Fruit fly (Drosophila melanogaster) whole organism, embryonic: ENCODE data around the gene UbcE2H.

Experiments
- CG10959 ChIP-seq: fragments of 200-800 bp; sonication (Bioruptor generic); IDR thresholded peaks from 2 replicates; pipeline ENCODE4 v1.3.6; 2022; ENCODE audit warnings: missing biosample characterization, missing genetic modification characterization
- CG12299 ChIP-seq: fragments of 200-800 bp; sonication (Bioruptor generic); optimal IDR thresholded peaks from 2 replicates; lab custom pipeline; 2018; ENCODE audit warnings: missing biosample characterization, mild to moderate bottlenecking, missing genetic modification characterization
- CG13624 ChIP-seq: fragments of 200-800 bp; sonication (Bioruptor generic); optimal IDR thresholded peaks from 2 replicates; lab custom pipeline; 2016; ENCODE audit warnings: missing biosample characterization, missing genetic modification characterization
- CG15011 ChIP-seq: fragments of 200-800 bp; sonication (Bioruptor generic); optimal IDR thresholded peaks from 3 replicates; lab custom pipeline; 2018; ENCODE audit warnings: missing biosample characterization, mild to moderate bottlenecking, missing genetic modification characterization
- CG17829 ChIP-seq: fragments of 200-800 bp; optimal IDR thresholded peaks from 2 replicates; lab custom pipeline; 2019; ENCODE audit warnings: missing biosample characterization, mild to moderate bottlenecking, missing genetic modification characterization, moderate library complexity
- CG18262 ChIP-seq: fragments of 200-800 bp; optimal IDR thresholded peaks from 3 replicates; lab custom pipeline; 2019; ENCODE audit warnings: missing biosample characterization, mild to moderate bottlenecking, missing genetic modification characterization, moderate library complexity
- CG2678 ChIP-seq: fragments of 200-800 bp; sonication (Bioruptor generic); optimal IDR thresholded peaks from 3 replicates; lab custom pipeline; 2019; ENCODE audit warnings: missing biosample characterization, mild to moderate bottlenecking, missing genetic modification characterization, moderate library complexity
- CG30431 ChIP-seq: fragments of 200-800 bp; sonication (Bioruptor generic); optimal IDR thresholded peaks from 2 replicates; lab custom pipeline; 2017; ENCODE audit warnings: missing biosample characterization, missing genetic modification characterization
- CG32532 ChIP-seq: fragments of 200-800 bp; sonication (Bioruptor generic); IDR thresholded peaks from 2 replicates; pipeline ENCODE4 v1.3.6; 2022; ENCODE audit warnings: missing biosample characterization, missing genetic modification characterization
- CG3407 ChIP-seq: fragments of 200-800 bp; sonication (Bioruptor generic); optimal IDR thresholded peaks from 2 replicates; lab custom pipeline; 2018; ENCODE audit warnings: missing biosample characterization, mild to moderate bottlenecking, missing genetic modification characterization
- CG3726 ChIP-seq: fragments of 200-800 bp; sonication (Bioruptor generic); IDR thresholded peaks from 3 replicates; pipeline ENCODE4, ENCODE4 v1.3.6; 2022; ENCODE audit warnings: missing biosample characterization, missing genetic modification characterization
- CG3995 ChIP-seq: fragments of 200-800 bp; sonication (Bioruptor generic); optimal IDR thresholded peaks from 3 replicates; lab custom pipeline; 2016; ENCODE audit warnings: missing biosample characterization, missing genetic modification characterization
- CG5180 ChIP-seq: fragments of 200-800 bp; sonication (Bioruptor generic); optimal IDR thresholded peaks from 3 replicates; lab custom pipeline; 2017; ENCODE audit warnings: missing biosample characterization, missing genetic modification characterization, mild to moderate bottlenecking, moderate library complexity, missing genetic modification reagents
- CG6791 ChIP-seq: fragments of 200-800 bp; sonication (Bioruptor generic); IDR thresholded peaks from 3 replicates; pipeline ENCODE4 v1.3.6; 2022; ENCODE audit warnings: missing biosample characterization, missing genetic modification characterization; ENCODE audit not compliant: partially characterized antibody
- CG8924 ChIP-seq: fragments of 200-800 bp; optimal IDR thresholded peaks from 3 replicates; lab custom pipeline; 2019; ENCODE audit warnings: missing biosample characterization, mild to moderate bottlenecking, missing genetic modification characterization, moderate library complexity
- CG9215 ChIP-seq: fragments of 200-800 bp; sonication (Bioruptor generic); IDR thresholded peaks from 2 replicates; pipeline ENCODE4 v1.3.6; 2022; ENCODE audit warnings: missing biosample characterization, missing genetic modification characterization
- CG9437 ChIP-seq: fragments of 200-800 bp; sonication (Bioruptor generic); optimal IDR thresholded peaks from 2 replicates; lab custom pipeline; 2018; ENCODE audit warnings: missing biosample characterization, mild to moderate bottlenecking, missing genetic modification characterization
- Deaf1 ChIP-seq: fragments of 200-800 bp; optimal IDR thresholded peaks from 3 replicates; lab custom pipeline; 2019; ENCODE audit warnings: missing biosample characterization, mild to moderate bottlenecking, missing genetic modification characterization, moderate library complexity
- Doc3 ChIP-seq: fragments of 200-800 bp; sonication (Bioruptor generic); IDR thresholded peaks from 3 replicates; pipeline ENCODE4 v1.3.6; 2022; ENCODE audit warnings: missing biosample characterization, missing genetic modification characterization; ENCODE audit not compliant: partially characterized antibody
- Hmr ChIP-seq: fragments of 200-800 bp; sonication (Bioruptor generic); optimal IDR thresholded peaks from 3 replicates; lab custom pipeline; 2017; ENCODE audit warnings: mild to moderate bottlenecking, missing biosample characterization, missing genetic modification reagents, missing genetic modification characterization
- Jarid2 ChIP-seq: fragments of 200-800 bp; sonication (Bioruptor generic); optimal IDR thresholded peaks from 3 replicates; lab custom pipeline; 2017; ENCODE audit warnings: mild to moderate bottlenecking, missing biosample characterization, missing genetic modification reagents, missing genetic modification characterization
- Lpt ChIP-seq: fragments of >200 bp; optimal IDR thresholded peaks from 2 replicates; lab custom pipeline; 2018; ENCODE audit warnings: missing biosample characterization, missing genetic modification characterization
- MBD-R2 ChIP-seq: fragments of 200-800 bp; sonication (Bioruptor generic); IDR thresholded peaks from 2 replicates; pipeline ENCODE4 v1.3.6; 2022; ENCODE audit warnings: missing biosample characterization, missing genetic modification characterization
- PHDP ChIP-seq: fragments of 200-800 bp; sonication (Bioruptor generic); optimal IDR thresholded peaks from 3 replicates; lab custom pipeline; 2018; ENCODE audit warnings: missing biosample characterization, mild to moderate bottlenecking, missing genetic modification characterization, moderate library complexity
- Rfx ChIP-seq: fragments of 200-800 bp; sonication (Bioruptor generic); IDR thresholded peaks from 2 replicates; pipeline ENCODE4 v1.3.6; 2022; ENCODE audit warnings: missing biosample characterization, missing genetic modification characterization
- Ssrp ChIP-seq: fragments of 200-800 bp; sonication (Bioruptor generic); optimal IDR thresholded peaks from 2 replicates; lab custom pipeline; 2018; ENCODE audit warnings: missing biosample characterization, mild to moderate bottlenecking, missing genetic modification characterization, moderate library complexity
- ato ChIP-seq: fragments of 200-800 bp; sonication (Bioruptor generic); IDR thresholded peaks from 2 replicates; pipeline ENCODE4 v1.3.6; 2022; ENCODE audit warnings: missing biosample characterization, missing genetic modification characterization; ENCODE audit not compliant: partially characterized antibody
- br ChIP-seq: fragments of >200 bp; optimal IDR thresholded peaks from 2 replicates; lab custom pipeline; 2017
- cato ChIP-seq: fragments of 200-800 bp; sonication (Bioruptor generic); optimal IDR thresholded peaks from 2 replicates; lab custom pipeline; 2016; ENCODE audit warnings: missing biosample characterization, missing genetic modification characterization, borderline replicate concordance
- corto ChIP-seq: fragments of 200-800 bp; sonication (Bioruptor generic); optimal IDR thresholded peaks from 2 replicates; lab custom pipeline; 2016; ENCODE audit warnings: missing biosample characterization, mild to moderate bottlenecking, missing genetic modification characterization, moderate library complexity
- da ChIP-seq: fragments of 200-800 bp; sonication (Bioruptor generic); optimal IDR thresholded peaks from 2 replicates; lab custom pipeline; 2016; ENCODE audit warnings: missing biosample characterization, missing genetic modification characterization
- dmrt11E ChIP-seq: fragments of 200-800 bp; sonication (Bioruptor generic); optimal IDR thresholded peaks from 3 replicates; lab custom pipeline; 2018; ENCODE audit warnings: missing biosample characterization, mild to moderate bottlenecking, missing genetic modification characterization, moderate library complexity
- emc ChIP-seq: fragments of 200-800 bp; sonication (Bioruptor generic); optimal IDR thresholded peaks from 2 replicates; lab custom pipeline; 2016; ENCODE audit warnings: missing biosample characterization, missing genetic modification characterization
- gro ChIP-seq: fragments of 200-800 bp; sonication (Bioruptor generic); optimal IDR thresholded peaks from 2 replicates; lab custom pipeline; 2016; ENCODE audit warnings: missing biosample characterization, missing genetic modification characterization
- gsb-n ChIP-seq: fragments of 200-800 bp; sonication (Bioruptor generic); optimal IDR thresholded peaks from 3 replicates; lab custom pipeline; 2018; ENCODE audit warnings: missing biosample characterization, mild to moderate bottlenecking, missing genetic modification characterization
- ham ChIP-seq: fragments of 200-800 bp; sonication (Bioruptor generic); IDR thresholded peaks from 2 replicates; pipeline ENCODE4 v1.3.6; 2022; ENCODE audit warnings: missing biosample characterization, missing genetic modification characterization
- hb ChIP-seq: fragments of 200-800 bp; sonication (Bioruptor generic); IDR thresholded peaks from 3 replicates; pipeline ENCODE4 v1.3.6; 2022; ENCODE audit warnings: missing biosample characterization, missing genetic modification characterization; ENCODE audit not compliant: partially characterized antibody
- jigr1 ChIP-seq: fragments of 200-800 bp; sonication (Bioruptor generic); IDR thresholded peaks from 3 replicates; pipeline ENCODE4 v1.3.6; 2022; ENCODE audit warnings: missing biosample characterization, missing genetic modification characterization
- ken ChIP-seq: fragments of 200-800 bp; sonication (Bioruptor generic); IDR thresholded peaks from 3 replicates; pipeline ENCODE4 v1.3.6; 2022; ENCODE audit warnings: missing biosample characterization, missing genetic modification characterization
- nau ChIP-seq: fragments of 200-800 bp; sonication (Bioruptor generic); optimal IDR thresholded peaks from 3 replicates; lab custom pipeline; 2017; ENCODE audit warnings: missing biosample characterization, mild to moderate bottlenecking, missing genetic modification characterization, missing genetic modification reagents
- oc ChIP-seq: fragments of 200-800 bp; sonication (Bioruptor generic); optimal IDR thresholded peaks from 2 replicates; lab custom pipeline; 2018; ENCODE audit warnings: missing biosample characterization, mild to moderate bottlenecking, missing genetic modification characterization, moderate library complexity
- onecut ChIP-seq: fragments of 200-800 bp; sonication (Bioruptor generic); IDR thresholded peaks from 2 replicates; pipeline ENCODE4 v1.3.6; 2022; ENCODE audit warnings: missing biosample characterization, missing genetic modification characterization
- pfk ChIP-seq: fragments of 200-800 bp; sonication (Bioruptor generic); optimal IDR thresholded peaks from 2 replicates; lab custom pipeline; 2018; ENCODE audit warnings: missing biosample characterization, mild to moderate bottlenecking, missing genetic modification characterization, moderate library complexity
- pros ChIP-seq: fragments of 200-800 bp; sonication (Bioruptor generic); optimal IDR thresholded peaks from 3 replicates; lab custom pipeline; 2019; ENCODE audit warnings: missing biosample characterization, mild to moderate bottlenecking, missing genetic modification characterization, moderate library complexity
- ranshi ChIP-seq: fragments of 200-800 bp; sonication (Bioruptor generic); IDR thresholded peaks from 2 replicates; pipeline ENCODE4 v1.3.6; 2022; ENCODE audit warnings: missing biosample characterization, missing genetic modification characterization
- run ChIP-seq: fragments of 200-800 bp; sonication (Bioruptor generic); optimal IDR thresholded peaks from 3 replicates; lab custom pipeline; 2018; ENCODE audit warnings: missing biosample characterization, mild to moderate bottlenecking, missing genetic modification characterization
- salm ChIP-seq: fragments of 200-800 bp; sonication (Bioruptor generic); optimal IDR thresholded peaks from 2 replicates; lab custom pipeline; 2018; ENCODE audit warnings: missing biosample characterization, mild to moderate bottlenecking, missing genetic modification characterization
- scrt ChIP-seq: fragments of 200-800 bp; sonication (Bioruptor generic); optimal IDR thresholded peaks from 2 replicates; lab custom pipeline; 2018; ENCODE audit warnings: missing biosample characterization, mild to moderate bottlenecking, missing genetic modification characterization, moderate library complexity
- shn ChIP-seq: fragments of 200-800 bp; sonication (Bioruptor generic); optimal IDR thresholded peaks from 3 replicates; lab custom pipeline; 2016; ENCODE audit warnings: missing biosample characterization, missing genetic modification characterization
- sisA ChIP-seq: fragments of 200-800 bp; sonication (Bioruptor generic); IDR thresholded peaks from 2 replicates; pipeline ENCODE4 v1.3.6; 2022; ENCODE audit warnings: missing biosample characterization, missing genetic modification characterization
- slou ChIP-seq: fragments of 200-800 bp; sonication (Bioruptor generic); optimal IDR thresholded peaks from 3 replicates; lab custom pipeline; 2016; ENCODE audit warnings: missing biosample characterization, missing genetic modification characterization

UbcE2H gene

dm6 chrX:8115717-8116311 lies 21.9 kb upstream of the UbcE2H start, which contains the start of gene Gclc (continued):
- no peak for TF ChIP-seq br (lab: Kevin White, UChicago)
- TF ChIP-seq Lpt (GFP tag; lab: Kevin White, UChicago) = no peak
- no peak for TF ChIP-seq onecut (GFP tag; lab: Robert Waterston, UW)
- TF ChIP-seq CG9215 = no peak
- no peak for TF ChIP-seq PHDP
- no peak for TF ChIP-seq CG5180 (GFP tag; lab: Kevin White, UChicago)
- no peak for TF ChIP-seq CG3407 (GFP tag; lab: Kevin White, UChicago)
- TF ChIP-seq Jarid2 (GFP tag; lab: Kevin White, UChicago) = peak; percentile 56
- TF ChIP-seq nau (GFP tag; lab: Kevin White, UChicago) = peak; percentile 19
- no peak for TF ChIP-seq ato (GFP tag; lab: Robert Waterston, UW)
- no peak for TF ChIP-seq sisA (GFP tag; lab: Robert Waterston, UW)
- no peak for TF ChIP-seq CG17829 (tag; lab: Kevin White, UChicago)
- TF ChIP-seq CG30431 (GFP tag; lab: Kevin White, UChicago) = no peak
- no peak for TF ChIP-seq gsb-n
- TF ChIP-seq shn = no peak
- TF ChIP-seq ken (GFP tag; lab: Robert Waterston, UW) = 0 out of 3 replicates have a peak, but pooled peaks have one; percentile 18
- TF ChIP-seq pros (GFP tag; lab: Kevin White, UChicago) = no peak
- no peak for TF ChIP-seq corto (GFP tag; lab: Kevin White, UChicago)
- no peak for TF ChIP-seq dmrt11E (tag; lab: Kevin White, UChicago)
- TF ChIP-seq CG10959 (GFP tag; lab: Robert Waterston, UW) = no peak
- no peak for TF ChIP-seq emc (GFP tag; lab: Kevin White, UChicago)
- peak; percentile 24 for TF ChIP-seq CG3995 (GFP tag; lab: Kevin White, UChicago)
- TF ChIP-seq Rfx = peak; percentile 26; the same call in 1 of the 2 replicates
- TF ChIP-seq CG15011 = no peak
- peak; percentile 50 for TF ChIP-seq Hmr (GFP tag; lab: Kevin White, UChicago)
- no peak for TF ChIP-seq jigr1
- TF ChIP-seq hb (GFP tag; lab: Robert Waterston, UW) = no peak
- no peak for TF ChIP-seq da
- TF ChIP-seq salm (tag; lab: Kevin White, UChicago) = no peak
- TF ChIP-seq CG9437 (GFP tag; lab: Kevin White, UChicago) = no peak
- no peak for TF ChIP-seq oc (tag; lab: Kevin White, UChicago)
- TF ChIP-seq CG12299 (tag; lab: Kevin White, UChicago) = no peak
- TF ChIP-seq MBD-R2 (GFP tag; lab: Robert Waterston, UW) = no peak; the same call in 1 of the 2 replicates
- no peak for TF ChIP-seq Ssrp (tag; lab: Kevin White, UChicago)
- TF ChIP-seq Deaf1 (tag; lab: Kevin White, UChicago) = no peak
- no peak for TF ChIP-seq pfk (GFP tag; lab: Kevin White, UChicago)
- TF ChIP-seq CG8924 (tag; lab: Kevin White, UChicago) = no peak
- no peak for TF ChIP-seq ham (GFP tag; lab: Robert Waterston, UW)
- no peak for TF ChIP-seq CG2678
- no peak for TF ChIP-seq CG13624 (GFP tag; lab: Kevin White, UChicago)
- 0 out of 3 replicates have a peak, but pooled peaks have one; percentile 35 for TF ChIP-seq Doc3 (GFP tag; lab: Robert Waterston, UW)
- no peak for TF ChIP-seq run
- TF ChIP-seq slou (GFP tag; lab: Kevin White, UChicago) = no peak
- no peak for TF ChIP-seq gro
- no peak for TF ChIP-seq CG18262
- TF ChIP-seq CG3726 (GFP tag; lab: Robert Waterston, UW) = no peak
- TF ChIP-seq CG32532 (GFP tag; lab: Robert Waterston, UW) = no peak
- no peak for TF ChIP-seq ranshi
- TF ChIP-seq scrt (GFP tag; lab: Kevin White, UChicago) = peak; percentile 47
- TF ChIP-seq cato (GFP tag; lab: Kevin White, UChicago) = no peak
- TF ChIP-seq CG6791 (GFP tag; lab: Robert Waterston, UW) = peak; percentile 53; the same call in 2 of the 3 replicates
